Worm (Caenorhabditis elegans) whole organism, late embryonic: ENCODE measurements around the gene W02D7.4.

Source experiments
- ceh-34 ChIP-seq: sonication (generic microtip); optimal IDR thresholded peaks from 2 replicates; lab custom pipeline; 2016; ENCODE audit warnings: mild to moderate bottlenecking, missing genetic modification characterization, missing compliant biosample characterization
- lin-11 ChIP-seq: fragments of 200-800 bp; sonication (Bioruptor generic); optimal IDR thresholded peaks from 2 replicates; lab custom pipeline; 2018; ENCODE audit warnings: mild to moderate bottlenecking, missing genetic modification characterization, missing compliant biosample characterization
- syd-9 ChIP-seq: sonication (generic microtip); optimal IDR thresholded peaks from 2 replicates; lab custom pipeline; 2016; ENCODE audit warnings: mild to moderate bottlenecking, missing genetic modification characterization, moderate library complexity, missing compliant biosample characterization

- no peak for TF ChIP-seq ceh-34 (tag; lab: Kevin White, UChicago)
- no peak for TF ChIP-seq lin-11 (tag; lab: Kevin White, UChicago)
- TF ChIP-seq syd-9 = no peak
Observed at ce11 chrV:8285455-8285854, 11.9 kb downstream of the W02D7.4 start.
